Fruit fly (Drosophila melanogaster): Measurements from ENCODE around the gene CG15580.

dm6 chr3R:6100764-6101163, 43.4 kb upstream of the CG15580 start, which contains the start of gene Gasp:
- TF ChIP-seq Pif1B (GFP tag; optimal IDR thresholded peaks at IDR 0.05) = no peak
- TF ChIP-seq CG8159 (tag; optimal IDR thresholded peaks at IDR 0.05) = no peak
- TF ChIP-seq Pif1A (GFP tag; optimal IDR thresholded peaks at IDR 0.05) = no peak
- no peak for TF ChIP-seq rn (GFP tag; IDR thresholded peaks at IDR 0.05)
- no peak for TF ChIP-seq CG9948 (tag; optimal IDR thresholded peaks at IDR 0.05)
- TF ChIP-seq CG15710 (tag; optimal IDR thresholded peaks at IDR 0.05) = no peak
- peak; percentile 29 for TF ChIP-seq EcR (GFP tag; optimal IDR thresholded peaks at IDR 0.05)

Measured in whole organism, pupa.